Worm (Caenorhabditis elegans) whole organism, L4 larva: ENCODE measurements around the gene F49C5.9.

ENCODE experiments used
- ama-1 ChIP-seq: fragments of 150-350 bp; optimal IDR thresholded peaks from 2 replicates; lab custom pipeline; 2014; ENCODE audit warnings: inconsistent platforms, mixed read lengths
- arid-1 ChIP-seq: fragments of 200-800 bp; sonication (Bioruptor generic); conservative IDR thresholded peaks from 2 replicates; pipeline ENCODE4 v1.3.6; 2022; ENCODE audit warnings: missing genetic modification reagents, missing genetic modification characterization, missing compliant biosample characterization
- ces-1 ChIP-seq: fragments of 150-350 bp; sonication (generic microtip); optimal IDR thresholded peaks from 4 replicates; lab custom pipeline; 2014; ENCODE audit warnings: missing biosample characterization, missing genetic modification reagents, missing genetic modification characterization
- dve-1 ChIP-seq: sonication (generic microtip); optimal IDR thresholded peaks from 2 replicates; lab custom pipeline; 2017; ENCODE audit warnings: antibody characterized with exemption, mild to moderate bottlenecking, missing genetic modification characterization, missing compliant biosample characterization; ENCODE audit not compliant: insufficient read depth
- hmg-1.1 ChIP-seq: fragments of 200-800 bp; sonication (Bioruptor generic); IDR thresholded peaks from 2 replicates; pipeline ENCODE4 v1.3.6; 2022; ENCODE audit warnings: missing genetic modification reagents, missing genetic modification characterization, missing compliant biosample characterization
- mdl-1 ChIP-seq, 2 experiments: fragments of 150-350 bp in 1 of 2; sonication (generic microtip) in 1 of 2; optimal IDR thresholded peaks; 2 replicates each; lab custom pipeline; 2014 to 2017; ENCODE audit warnings: missing biosample characterization in 2 of 2, missing genetic modification characterization in 2 of 2
- rbr-2 ChIP-seq: sonication (generic microtip); optimal IDR thresholded peaks from 2 replicates; lab custom pipeline; 2016; ENCODE audit warnings: missing genotype, missing genetic modification characterization, missing compliant biosample characterization
- ztf-7 ChIP-seq: fragments of 150-350 bp; optimal IDR thresholded peaks from 2 replicates; lab custom pipeline; 2014; ENCODE audit warnings: missing biosample characterization, missing genetic modification characterization

DNA sequence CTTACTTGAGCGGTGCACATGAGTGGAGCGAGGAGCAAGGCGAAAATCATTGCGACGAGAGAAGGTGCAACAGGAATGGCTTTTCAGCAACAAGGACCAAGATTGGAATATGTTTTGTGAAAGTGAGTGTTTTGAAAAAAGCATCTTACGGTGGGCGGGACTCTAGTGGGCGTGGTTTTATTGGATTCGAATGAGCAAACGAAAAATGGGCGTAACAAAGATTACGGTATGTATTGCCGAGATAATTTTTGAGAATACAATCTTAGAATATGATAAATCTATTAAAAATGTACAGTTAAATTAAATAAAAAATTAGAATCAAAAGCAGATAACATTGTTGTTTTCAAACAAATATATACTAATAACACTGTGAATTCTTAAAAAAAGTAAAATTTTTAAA lies 15.8 kb upstream of the F49C5.9 start, which contains the start of gene F49C5.12:
- TF ChIP-seq ama-1 (lab: Kevin White, UChicago) (no peak), arid-1 (GFP tag; lab: Robert Waterston, UW) (no peak), hmg-1.1 (GFP tag; lab: Robert Waterston, UW) (no peak), ztf-7 (no peak), mdl-1 (tag; optimal IDR thresholded peaks at IDR 0.05; lab: Kevin White, UChicago) (no peak), dve-1 (no peak), ces-1 (GFP tag; lab: Kevin White, UChicago) (no peak), rbr-2 (no peak)
